Worm (Caenorhabditis elegans): Measurements from ENCODE around the gene W01A11.1.
A peak's percentile ranks its signal among the peaks of the same experiment; 100 is the strongest.

The W01A11.1 gene

DNA sequence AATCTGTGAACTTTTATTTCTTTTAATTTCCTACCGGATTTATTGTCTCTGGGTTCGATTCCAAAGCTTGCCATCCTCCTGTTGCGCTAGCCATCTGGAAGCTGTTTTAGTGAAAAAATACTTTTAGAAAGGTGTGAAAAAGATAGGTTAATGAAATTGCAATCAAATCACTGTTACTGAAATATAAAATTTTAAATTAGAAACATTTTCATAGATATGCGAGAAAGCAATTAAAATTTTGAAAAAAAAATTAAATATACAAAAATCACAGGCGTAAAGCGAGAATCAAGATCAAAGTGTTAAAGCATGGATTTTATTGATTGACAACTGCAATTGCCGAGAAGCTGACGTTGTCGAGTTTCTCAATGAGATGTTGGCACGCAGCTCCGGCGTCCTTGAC, 10.7 kb downstream of the W01A11.1 start, which contains the start of gene ubh-2:
Gene ubh-2 (minus strand): TSS at position 101 of the 400 bp plus-strand sequence.
- TF ChIP-seq gmeb-1 (tag; optimal IDR thresholded peaks at IDR 0.05) (no peak), lsy-2 (tag; optimal IDR thresholded peaks at IDR 0.05) (no peak), lin-39 (tag; optimal IDR thresholded peaks at IDR 0.05) (no peak), unc-62 (GFP tag; optimal IDR thresholded peaks at IDR 0.05) (no peak), nhr-11 (tag; optimal IDR thresholded peaks at IDR 0.05) (no peak), ama-1 (optimal IDR thresholded peaks at IDR 0.05) (no peak), mdl-1 (tag; optimal IDR thresholded peaks at IDR 0.05) (no peak), peb-1 (tag; optimal IDR thresholded peaks at IDR 0.05) (no peak), nhr-12 (tag; optimal IDR thresholded peaks at IDR 0.05) (no peak), nhr-6 (tag; optimal IDR thresholded peaks at IDR 0.05) (no peak), crh-2 (tag; optimal IDR thresholded peaks at IDR 0.05) (no peak), C34F6.9 (tag; optimal IDR thresholded peaks at IDR 0.05) (no peak), ceh-16 (tag; optimal IDR thresholded peaks at IDR 0.05) (no peak), ceh-82 (tag; optimal IDR thresholded peaks at IDR 0.05) (no peak), ZK546.5 (tag; optimal IDR thresholded peaks at IDR 0.05) (no peak), mbf-1 (tag; optimal IDR thresholded peaks at IDR 0.05) (no peak), aly-2 (tag; optimal IDR thresholded peaks at IDR 0.05) (no peak)

ce11 chrV:6510622-6511021, 11.6 kb downstream of the W01A11.1 start:
- TF ChIP-seq sma-9 (GFP tag; optimal IDR thresholded peaks at IDR 0.05) (no peak), sma-9 (tag; optimal IDR thresholded peaks at IDR 0.05) (no peak), mbf-1 (tag; optimal IDR thresholded peaks at IDR 0.05) (no peak), mdl-1 (tag; optimal IDR thresholded peaks at IDR 0.05) (no peak), lsy-2 (tag; optimal IDR thresholded peaks at IDR 0.05) (peak in 1 of 2 experiments; percentile 10), zag-1 (tag; optimal IDR thresholded peaks at IDR 0.05) (no peak), blmp-1 (tag; optimal IDR thresholded peaks at IDR 0.05; ENCODE audit: insufficient read depth) (no peak), peb-1 (tag; optimal IDR thresholded peaks at IDR 0.05) (no peak), lin-39 (tag; optimal IDR thresholded peaks at IDR 0.05) (no peak), nhr-11 (tag; optimal IDR thresholded peaks at IDR 0.05) (no peak)

DNA sequence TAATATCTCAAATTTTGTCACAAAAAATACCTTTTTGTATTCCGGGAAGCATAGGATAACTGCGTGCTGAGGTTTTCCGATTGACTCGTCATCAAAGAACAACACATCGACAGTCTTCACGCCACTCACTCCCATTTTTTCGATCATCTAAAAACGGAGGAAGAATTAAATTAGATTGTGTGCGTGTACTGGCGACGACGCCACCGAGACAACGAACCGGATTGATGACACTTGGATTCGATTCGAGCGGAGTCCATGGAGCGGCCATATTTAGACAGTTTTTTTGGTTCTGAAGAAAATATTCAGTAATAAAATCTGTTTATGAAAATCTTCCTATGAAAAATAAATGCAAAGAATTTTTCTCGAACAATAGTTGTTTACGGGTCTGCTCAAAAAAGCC, 12.1 kb downstream of the W01A11.1 start, which contains the start of gene ubh-1:
Gene ubh-1 (minus strand): TSS at position 289 of the 400 bp plus-strand sequence.
- TF ChIP-seq dmd-4 (tag; optimal IDR thresholded peaks at IDR 0.05) (no peak), nhr-77 (tag; optimal IDR thresholded peaks at IDR 0.05) (no peak)

ce11 chrV:6513356-6513755, 14.3 kb downstream of the W01A11.1 start:
- TF ChIP-seq F13H6.1 (tag; optimal IDR thresholded peaks at IDR 0.05) (no peak), ztf-1 (GFP tag; conservative IDR thresholded peaks at IDR 0.05) (no peak), mdl-1 (tag; optimal IDR thresholded peaks at IDR 0.05) (no peak), Y55F3AM.14 (GFP tag; optimal IDR thresholded peaks at IDR 0.05) (no peak), R02D3.7 (tag; optimal IDR thresholded peaks at IDR 0.05) (no peak), C34F6.9 (tag; optimal IDR thresholded peaks at IDR 0.05) (no peak), peb-1 (tag; optimal IDR thresholded peaks at IDR 0.05) (no peak), ZK546.5 (tag; optimal IDR thresholded peaks at IDR 0.05) (no peak), unc-62 (GFP tag; optimal IDR thresholded peaks at IDR 0.05) (no peak), skn-1 (tag; optimal IDR thresholded peaks at IDR 0.05) (no peak), alr-1 (tag; optimal IDR thresholded peaks at IDR 0.05) (no peak), unc-55 (GFP tag; optimal IDR thresholded peaks at IDR 0.05) (no peak), sma-3 (GFP tag; optimal IDR thresholded peaks at IDR 0.05) (no peak), nhr-21 (tag; optimal IDR thresholded peaks at IDR 0.05) (peak; percentile 8), lsy-2 (tag; optimal IDR thresholded peaks at IDR 0.05) (no peak), nhr-77 (tag; optimal IDR thresholded peaks at IDR 0.05) (no peak), fos-1 (tag; optimal IDR thresholded peaks at IDR 0.05) (peak; percentile 7)

- TF ChIP-seq blmp-1 (tag; optimal IDR thresholded peaks at IDR 0.05; ENCODE audit: insufficient read depth) (no peak), nhr-21 (tag; optimal IDR thresholded peaks at IDR 0.05) (peak; percentile 37), sma-9 (GFP tag; optimal IDR thresholded peaks at IDR 0.05) (peak; percentile 13), sma-9 (tag; optimal IDR thresholded peaks at IDR 0.05) (no peak)
Measured at ce11 chrV:6513786-6514430, 14.9 kb downstream of the W01A11.1 start.
